Fruit fly (Drosophila melanogaster): ENCODE measurements around the gene dy.

DNA sequence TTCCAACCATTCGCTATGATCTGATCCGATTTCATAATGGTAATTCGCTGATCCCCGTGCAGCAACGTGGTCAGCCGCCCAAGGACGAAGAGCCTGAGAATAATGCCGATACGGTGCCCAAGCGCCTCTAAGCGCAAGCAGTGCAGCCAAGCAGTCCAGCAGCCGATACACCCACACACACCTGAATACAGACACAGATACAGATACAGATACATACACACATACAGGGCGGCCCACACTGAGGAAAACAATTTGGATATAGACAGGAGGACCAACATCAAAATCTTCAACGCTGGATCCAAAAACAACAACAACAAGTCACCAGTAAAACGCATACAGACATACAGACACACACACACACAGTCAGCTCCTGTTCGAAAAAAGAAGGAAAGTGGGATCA is 21.3 kb upstream of the dy start:
- TF ChIP-seq lola (GFP tag; optimal IDR thresholded peaks at IDR 0.05) (no peak), Dfd (GFP tag; optimal IDR thresholded peaks at IDR 0.05) (no peak), Jra (GFP tag; optimal IDR thresholded peaks at IDR 0.05) (no peak), sv (GFP tag; optimal IDR thresholded peaks at IDR 0.05) (no peak)
